Worm (Caenorhabditis elegans): ENCODE measurements around the gene imph-1.

Gene imph-1

ce11 chrIII:4525998-4526397 lies 27.4 kb upstream of the imph-1 start:
- TF ChIP-seq him-1 (tag; optimal IDR thresholded peaks at IDR 0.05) (no peak), W03F9.2 (tag; optimal IDR thresholded peaks at IDR 0.05) (no peak), dao-5 (tag; optimal IDR thresholded peaks at IDR 0.05) (no peak)

ce11 chrIII:4530968-4531367 lies 22.4 kb upstream of the imph-1 start:
- TF ChIP-seq dao-5 (tag; optimal IDR thresholded peaks at IDR 0.05) (no peak), him-1 (tag; optimal IDR thresholded peaks at IDR 0.05) (no peak), W03F9.2 (tag; optimal IDR thresholded peaks at IDR 0.05) (no peak)

ce11 chrIII:4540604-4541003 lies 12.8 kb upstream of the imph-1 start, which contains the start of gene ugt-62:
ugt-62 (minus strand) TSS chrIII:4540623.
- TF ChIP-seq dao-5 (tag; optimal IDR thresholded peaks at IDR 0.05) (no peak), W03F9.2 (tag; optimal IDR thresholded peaks at IDR 0.05) (no peak), him-1 (tag; optimal IDR thresholded peaks at IDR 0.05) (no peak)

- TF ChIP-seq W03F9.2 (tag; optimal IDR thresholded peaks at IDR 0.05), result no peak
- no peak for TF ChIP-seq him-1 (tag; optimal IDR thresholded peaks at IDR 0.05)
- no peak for TF ChIP-seq dao-5 (tag; optimal IDR thresholded peaks at IDR 0.05)
These were observed 11.0 kb upstream of the imph-1 start, which contains the start of the genes mrps-34 and cisd-3.1 for ce11 chrIII:4542362-4542931. mrps-34 (minus strand) TSS chrIII:4542452. cisd-3.1 (plus strand) TSS chrIII:4542881.

ce11 chrIII:4544959-4545358 lies 8.5 kb upstream of the imph-1 start, which contains the start of gene M88.3:
M88.3 (minus strand) TSS chrIII:4545059.
- TF ChIP-seq him-1 (tag; optimal IDR thresholded peaks at IDR 0.05) (no peak), W03F9.2 (tag; optimal IDR thresholded peaks at IDR 0.05) (no peak), dao-5 (tag; optimal IDR thresholded peaks at IDR 0.05) (no peak)

ce11 chrIII:4548739-4549138 lies 4.7 kb upstream of the imph-1 start, which contains the start of gene M88.4:
M88.4 (plus strand) TSS chrIII:4549039.
- no peak for TF ChIP-seq dao-5 (tag; optimal IDR thresholded peaks at IDR 0.05)
- no peak for TF ChIP-seq W03F9.2 (tag; optimal IDR thresholded peaks at IDR 0.05)
- TF ChIP-seq him-1 (tag; optimal IDR thresholded peaks at IDR 0.05), result no peak

ce11 chrIII:4551963-4552362 lies 1.5 kb upstream of the imph-1 start:
- TF ChIP-seq W03F9.2 (tag; optimal IDR thresholded peaks at IDR 0.05) (peak; percentile 20), dao-5 (tag; optimal IDR thresholded peaks at IDR 0.05) (no peak), him-1 (tag; optimal IDR thresholded peaks at IDR 0.05) (peak; percentile 32)

- no peak for TF ChIP-seq him-1 (tag; optimal IDR thresholded peaks at IDR 0.05)
These were observed 544 bp upstream of the imph-1 start for ce11 chrIII:4552872-4553271.

ce11 chrIII:4555345-4555744 lies 1.9 kb downstream of the imph-1 start:
- TF ChIP-seq him-1 (tag; optimal IDR thresholded peaks at IDR 0.05), result no peak
- no peak for TF ChIP-seq dao-5 (tag; optimal IDR thresholded peaks at IDR 0.05)
- no peak for TF ChIP-seq W03F9.2 (tag; optimal IDR thresholded peaks at IDR 0.05)

ce11 chrIII:4560393-4560890 lies 7.0 kb downstream of the imph-1 start:
- TF ChIP-seq dao-5 (tag; optimal IDR thresholded peaks at IDR 0.05), result no peak
- TF ChIP-seq W03F9.2 (tag; optimal IDR thresholded peaks at IDR 0.05), result peak; percentile 34
- peak; percentile 7 for TF ChIP-seq him-1 (tag; optimal IDR thresholded peaks at IDR 0.05)

- TF ChIP-seq W03F9.2 (tag; optimal IDR thresholded peaks at IDR 0.05) (no peak), him-1 (tag; optimal IDR thresholded peaks at IDR 0.05) (no peak), dao-5 (tag; optimal IDR thresholded peaks at IDR 0.05) (no peak)
These were observed 7.9 kb downstream of the imph-1 start for ce11 chrIII:4561286-4561685.

- TF ChIP-seq him-1 (tag; optimal IDR thresholded peaks at IDR 0.05) (no peak), W03F9.2 (tag; optimal IDR thresholded peaks at IDR 0.05) (peak; percentile 43), dao-5 (tag; optimal IDR thresholded peaks at IDR 0.05) (no peak)
These were observed 8.8 kb downstream of the imph-1 start, which contains the start of gene pan-1 for ce11 chrIII:4562070-4562788. pan-1 (plus strand) TSS chrIII:4562738.

- TF ChIP-seq dao-5 (tag; optimal IDR thresholded peaks at IDR 0.05) (no peak), him-1 (tag; optimal IDR thresholded peaks at IDR 0.05) (no peak), W03F9.2 (tag; optimal IDR thresholded peaks at IDR 0.05) (no peak)
These were observed 14.6 kb downstream of the imph-1 start, which contains the start of gene mlcd-1 for ce11 chrIII:4568030-4568429. mlcd-1 (minus strand) TSS chrIII:4568130.

- TF ChIP-seq dao-5 (tag; optimal IDR thresholded peaks at IDR 0.05) (peak; percentile 54), him-1 (tag; optimal IDR thresholded peaks at IDR 0.05) (peak; percentile 66), W03F9.2 (tag; optimal IDR thresholded peaks at IDR 0.05) (peak; percentile 80)
These were observed 15.0 kb downstream of the imph-1 start, which contains the start of gene idhg-1 for ce11 chrIII:4568455-4568854. idhg-1 (plus strand) TSS chrIII:4568797.

Data from whole organism, L4/young adult.